Worm (Caenorhabditis elegans) whole organism, L4 larva: ENCODE results near the gene cyp-13B1.
A peak's percentile ranks its signal among the peaks of the same experiment; 100 is the strongest.

Experiments
- D1046.2 ChIP-seq: fragments of 200-800 bp; sonication (Bioruptor generic); IDR thresholded peaks from 2 replicates; pipeline ENCODE4 v1.3.6; 2022; ENCODE audit warnings: missing genetic modification characterization, missing compliant biosample characterization
- F37D6.2 ChIP-seq: sonication (generic microtip); optimal IDR thresholded peaks from 2 replicates; lab custom pipeline; 2016; ENCODE audit warnings: mild to moderate bottlenecking, missing genetic modification characterization, missing compliant biosample characterization
- F44E2.7 ChIP-seq: fragments of 200-800 bp; sonication (Bioruptor generic); IDR thresholded peaks from 2 replicates; pipeline ENCODE4 v2.1.2; 2022; ENCODE audit warnings: missing genetic modification characterization, missing compliant biosample characterization
- T26A8.4 ChIP-seq: fragments of 200-800 bp; sonication (Bioruptor generic); IDR thresholded peaks from 2 replicates; pipeline ENCODE4 v1.3.6; 2022; ENCODE audit warnings: missing genetic modification characterization, missing compliant biosample characterization
- Y75B8A.6 ChIP-seq: fragments of 200-800 bp; sonication (Bioruptor generic); IDR thresholded peaks from 2 replicates; pipeline ENCODE4 v1.3.6; 2022; ENCODE audit warnings: missing genetic modification reagents, missing genetic modification characterization, missing compliant biosample characterization
- ZK337.2 ChIP-seq: fragments of 200-800 bp; sonication (Bioruptor generic); IDR thresholded peaks from 2 replicates; pipeline ENCODE4 v1.3.6; 2022; ENCODE audit warnings: missing genetic modification reagents, missing genetic modification characterization, missing compliant biosample characterization
- ZK546.5 ChIP-seq, 2 experiments: sonication (generic microtip); optimal IDR thresholded peaks; 2 replicates each; lab custom pipeline; 2017; ENCODE audit warnings: missing biosample characterization in 2 of 2, missing genetic modification characterization in 2 of 2
- aly-2 ChIP-seq: sonication (generic microtip); optimal IDR thresholded peaks from 2 replicates; lab custom pipeline; 2018; ENCODE audit warnings: missing biosample characterization, missing genetic modification characterization
- ceh-20 ChIP-seq: fragments of 200-800 bp; sonication (Bioruptor generic); IDR thresholded peaks from 2 replicates; pipeline ENCODE4 v1.3.6; 2022; ENCODE audit warnings: missing genetic modification reagents, missing genetic modification characterization, missing compliant biosample characterization
- ceh-28 ChIP-seq: fragments of 150-350 bp; optimal IDR thresholded peaks from 2 replicates; lab custom pipeline; 2014; ENCODE audit warnings: missing biosample characterization, missing genetic modification reagents, missing genetic modification characterization
- ceh-44 ChIP-seq: fragments of 200-800 bp; sonication (Bioruptor generic); IDR thresholded peaks from 2 replicates; pipeline ENCODE4 v1.3.6; 2022; ENCODE audit warnings: missing genetic modification reagents, missing genetic modification characterization, missing compliant biosample characterization
- ces-1 ChIP-seq: fragments of 150-350 bp; sonication (generic microtip); optimal IDR thresholded peaks from 4 replicates; lab custom pipeline; 2014; ENCODE audit warnings: missing biosample characterization, missing genetic modification reagents, missing genetic modification characterization
- cey-2 ChIP-seq: sonication (generic microtip); optimal IDR thresholded peaks from 3 replicates; lab custom pipeline; 2017; ENCODE audit warnings: missing genetic modification characterization, mild to moderate bottlenecking, missing compliant biosample characterization, antibody characterized with exemption, borderline replicate concordance; ENCODE audit not compliant: insufficient read depth
- daf-12 ChIP-seq: fragments of 150-350 bp; optimal IDR thresholded peaks from 2 replicates; lab custom pipeline; 2014; ENCODE audit warnings: missing biosample characterization, missing genetic modification reagents, missing genetic modification characterization
- daf-8 ChIP-seq: fragments of 200-800 bp; sonication (Bioruptor generic); IDR thresholded peaks from 2 replicates; pipeline ENCODE4 v1.3.6; 2022; ENCODE audit warnings: missing genetic modification characterization, missing compliant biosample characterization
- dmd-6 ChIP-seq: fragments of 200-800 bp; sonication (Bioruptor generic); IDR thresholded peaks from 2 replicates; pipeline ENCODE4 v1.3.6; 2022; ENCODE audit warnings: missing genetic modification reagents, missing genetic modification characterization, missing compliant biosample characterization
- dmd-9 ChIP-seq: fragments of 200-800 bp; sonication (Bioruptor generic); IDR thresholded peaks from 2 replicates; pipeline ENCODE4 v1.3.6; 2022; ENCODE audit warnings: missing genetic modification reagents, missing genetic modification characterization, missing compliant biosample characterization
- dpl-1 ChIP-seq: fragments of 150-350 bp; optimal IDR thresholded peaks from 2 replicates; lab custom pipeline; 2014; ENCODE audit warnings: missing biosample characterization, missing genetic modification reagents, missing genetic modification characterization
- fos-1 ChIP-seq: fragments of 150-350 bp; optimal IDR thresholded peaks from 2 replicates; lab custom pipeline; 2014; ENCODE audit warnings: missing biosample characterization, missing genetic modification characterization
- gei-8 ChIP-seq: fragments of 200-800 bp; sonication (Bioruptor generic); optimal IDR thresholded peaks from 2 replicates; lab custom pipeline; 2018; ENCODE audit warnings: mild to moderate bottlenecking, missing genetic modification characterization, missing compliant biosample characterization
- hlh-11 ChIP-seq: fragments of 200-800 bp; sonication (Bioruptor generic); optimal IDR thresholded peaks from 2 replicates; lab custom pipeline; 2018; ENCODE audit warnings: mild to moderate bottlenecking, missing genetic modification characterization, missing compliant biosample characterization
- hlh-30 ChIP-seq: sonication (generic microtip); optimal IDR thresholded peaks from 2 replicates; lab custom pipeline; 2017; ENCODE audit warnings: antibody characterized with exemption, mild to moderate bottlenecking, missing genetic modification characterization, missing compliant biosample characterization; ENCODE audit not compliant: insufficient read depth
- jun-1 ChIP-seq: fragments of 150-350 bp; optimal IDR thresholded peaks from 2 replicates; lab custom pipeline; 2014; ENCODE audit warnings: missing biosample characterization, missing genetic modification reagents, missing genetic modification characterization
- lin-1 ChIP-seq: fragments of 200-800 bp; sonication (Bioruptor generic); IDR thresholded peaks from 2 replicates; pipeline ENCODE4 v1.3.6; 2022; ENCODE audit warnings: missing genetic modification reagents, missing genetic modification characterization, missing compliant biosample characterization
- lin-13 ChIP-seq: fragments of 150-350 bp; optimal IDR thresholded peaks from 2 replicates; lab custom pipeline; 2014; ENCODE audit warnings: missing biosample characterization, missing genetic modification reagents, missing genetic modification characterization
- lin-38 ChIP-seq: fragments of 200-800 bp; sonication (Bioruptor generic); IDR thresholded peaks from 2 replicates; pipeline ENCODE4 v1.3.6; 2022; ENCODE audit warnings: missing genetic modification reagents, missing genetic modification characterization, missing compliant biosample characterization
- lir-3 ChIP-seq: sonication (generic microtip); optimal IDR thresholded peaks from 2 replicates; lab custom pipeline; 2016; ENCODE audit warnings: mild to moderate bottlenecking, missing genetic modification characterization, missing compliant biosample characterization
- lsy-2 ChIP-seq, 2 experiments: fragments of 150-350 bp in 1 of 2; sonication (generic microtip) in 1 of 2; optimal IDR thresholded peaks; 2 replicates each; lab custom pipeline; 2014 to 2017; ENCODE audit warnings: missing biosample characterization in 2 of 2, missing genetic modification characterization in 2 of 2
- madf-5 ChIP-seq, 2 experiments: fragments of 200-800 bp; sonication (Bioruptor generic); IDR thresholded peaks; 2 replicates each; pipeline ENCODE4 v1.3.6; 2022; ENCODE audit warnings: missing compliant biosample characterization in 2 of 2, missing genetic modification characterization in 2 of 2
- madf-9 ChIP-seq: fragments of 200-800 bp; sonication (Bioruptor generic); conservative IDR thresholded peaks from 2 replicates; pipeline ENCODE4 v1.3.6; 2022; ENCODE audit warnings: missing genetic modification reagents, missing genetic modification characterization, missing compliant biosample characterization
- mdt-29 ChIP-seq: fragments of 200-800 bp; sonication (Bioruptor generic); IDR thresholded peaks from 2 replicates; pipeline ENCODE4 v1.3.6; 2022; ENCODE audit warnings: missing genetic modification reagents, missing genetic modification characterization, missing compliant biosample characterization
- mes-2 ChIP-seq: sonication (generic microtip); optimal IDR thresholded peaks from 2 replicates; lab custom pipeline; 2016; ENCODE audit warnings: missing genotype, mild to moderate bottlenecking, missing genetic modification characterization, missing compliant biosample characterization; ENCODE audit not compliant: poor library complexity, severe bottlenecking
- mxl-2 ChIP-seq: fragments of 200-800 bp; sonication (Bioruptor generic); conservative IDR thresholded peaks from 2 replicates; pipeline ENCODE4 v1.3.6; 2022; ENCODE audit warnings: missing genetic modification reagents, missing genetic modification characterization, missing compliant biosample characterization
- mxl-3 ChIP-seq: fragments of 200-800 bp; sonication (Bioruptor generic); optimal IDR thresholded peaks from 2 replicates; lab custom pipeline; 2018; ENCODE audit warnings: mild to moderate bottlenecking, missing genetic modification characterization, missing compliant biosample characterization
- nhr-11 ChIP-seq: fragments of 150-350 bp; optimal IDR thresholded peaks from 2 replicates; lab custom pipeline; 2014; ENCODE audit warnings: missing biosample characterization, missing genetic modification characterization
- nhr-111 ChIP-seq: fragments of 200-800 bp; sonication (Bioruptor generic); optimal IDR thresholded peaks from 2 replicates; lab custom pipeline; 2018; ENCODE audit warnings: mild to moderate bottlenecking, missing genetic modification characterization, missing compliant biosample characterization
- nhr-25 ChIP-seq: sonication (generic microtip); optimal IDR thresholded peaks from 2 replicates; lab custom pipeline; 2017; ENCODE audit warnings: missing genetic modification characterization, mild to moderate bottlenecking, missing compliant biosample characterization, antibody characterized with exemption, moderate library complexity, borderline replicate concordance; ENCODE audit not compliant: insufficient read depth
- nhr-28 ChIP-seq: fragments of 150-350 bp; optimal IDR thresholded peaks from 2 replicates; lab custom pipeline; 2014; ENCODE audit warnings: missing biosample characterization, missing genetic modification characterization
- nhr-42 ChIP-seq: fragments of 200-800 bp; sonication (Bioruptor generic); IDR thresholded peaks from 2 replicates; pipeline ENCODE4 v1.3.6; 2022; ENCODE audit warnings: missing genetic modification characterization, missing compliant biosample characterization
- nhr-76 ChIP-seq: fragments of 150-350 bp; optimal IDR thresholded peaks from 2 replicates; lab custom pipeline; 2014; ENCODE audit warnings: missing biosample characterization, missing genetic modification characterization
- pqm-1 ChIP-seq: sonication (generic microtip); optimal IDR thresholded peaks from 2 replicates; lab custom pipeline; 2017; ENCODE audit warnings: missing biosample characterization, missing genetic modification characterization
- saeg-2 ChIP-seq: fragments of 200-800 bp; sonication (Bioruptor generic); IDR thresholded peaks from 2 replicates; pipeline ENCODE4 v1.3.6; 2022; ENCODE audit warnings: missing genetic modification reagents, missing genetic modification characterization, missing compliant biosample characterization
- set-16 ChIP-seq: fragments of 200-800 bp; sonication (Bioruptor generic); IDR thresholded peaks from 2 replicates; pipeline ENCODE4 v1.3.6; 2022; ENCODE audit warnings: missing genetic modification reagents, missing genetic modification characterization, missing compliant biosample characterization
- unc-130 ChIP-seq: sonication (generic microtip); optimal IDR thresholded peaks from 2 replicates; lab custom pipeline; 2016; ENCODE audit warnings: missing genetic modification reagents, missing genetic modification characterization, missing compliant biosample characterization
- unc-39 ChIP-seq: sonication (generic microtip); optimal IDR thresholded peaks from 2 replicates; lab custom pipeline; 2017; ENCODE audit warnings: missing biosample characterization, missing genetic modification characterization
- vab-7 ChIP-seq: fragments of 200-800 bp; sonication (Bioruptor generic); IDR thresholded peaks from 2 replicates; pipeline ENCODE4 v1.3.6; 2022; ENCODE audit warnings: missing genetic modification reagents, missing genetic modification characterization, missing compliant biosample characterization
- zag-1 ChIP-seq: fragments of 150-350 bp; optimal IDR thresholded peaks from 2 replicates; lab custom pipeline; 2014; ENCODE audit warnings: missing biosample characterization, missing genetic modification characterization
- zfp-2 ChIP-seq: sonication (generic microtip); optimal IDR thresholded peaks from 2 replicates; lab custom pipeline; 2016; ENCODE audit warnings: mild to moderate bottlenecking, missing genetic modification characterization, missing compliant biosample characterization
- zfp-3 ChIP-seq: fragments of 200-800 bp; sonication (Bioruptor generic); conservative IDR thresholded peaks from 2 replicates; pipeline ENCODE4 v1.3.6; 2022; ENCODE audit warnings: missing genetic modification reagents, missing genetic modification characterization, missing compliant biosample characterization
- zip-2 ChIP-seq: fragments of 150-350 bp; optimal IDR thresholded peaks from 2 replicates; lab custom pipeline; 2014; ENCODE audit warnings: missing biosample characterization, missing genetic modification characterization
- ztf-11 ChIP-seq: fragments of 150-350 bp; optimal IDR thresholded peaks from 2 replicates; lab custom pipeline; 2014; ENCODE audit warnings: missing biosample characterization, missing genetic modification characterization

cyp-13B1 gene

DNA sequence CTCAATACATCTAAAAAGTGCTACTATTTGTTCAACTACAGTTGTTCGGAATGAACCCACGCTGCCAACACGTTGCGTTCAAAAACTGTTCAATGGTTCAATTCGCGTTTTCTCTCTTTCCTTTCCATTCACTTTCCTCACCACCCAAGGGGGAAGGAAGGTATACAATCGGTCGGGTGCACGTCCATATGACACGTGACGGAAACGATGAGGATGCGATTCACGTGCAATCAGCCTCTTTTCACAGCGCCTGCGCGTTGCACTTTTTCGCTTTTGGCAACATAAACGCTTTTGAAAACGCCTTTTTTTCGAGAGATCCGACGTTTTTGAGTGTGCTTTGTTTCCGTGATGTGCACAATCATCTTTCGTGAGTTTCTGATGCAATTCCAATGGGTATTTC, 50.9 kb downstream of the cyp-13B1 start (continued):
- TF ChIP-seq zfp-3 (GFP tag; lab: Robert Waterston, UW) (no peak), mxl-2 (peak; percentile 99), unc-130 (GFP tag; lab: Kevin White, UChicago) (no peak), madf-9 (GFP tag; lab: Robert Waterston, UW) (0 out of 2 replicates have a peak, but pooled peaks have one; percentile 34), cey-2 (tag; lab: Kevin White, UChicago) (peak; percentile 14), F37D6.2 (tag; lab: Kevin White, UChicago) (no peak), ZK337.2 (GFP tag; lab: Robert Waterston, UW) (no peak), Y75B8A.6 (GFP tag; lab: Robert Waterston, UW) (no peak), lin-38 (GFP tag; lab: Robert Waterston, UW) (no peak), nhr-11 (peak; percentile 95), ZK546.5 (tag; optimal IDR thresholded peaks at IDR 0.05; lab: Kevin White, UChicago) (no peak), daf-12 (tag; lab: Kevin White, UChicago) (no peak), hlh-30 (tag; lab: Kevin White, UChicago) (peak; percentile 98), nhr-76 (tag; lab: Kevin White, UChicago) (no peak), gei-8 (GFP tag; lab: Kevin White, UChicago) (peak; percentile 89), hlh-11 (tag; lab: Kevin White, UChicago) (peak; percentile 95), zfp-2 (tag; lab: Kevin White, UChicago) (no peak), vab-7 (GFP tag; lab: Robert Waterston, UW) (no peak), lir-3 (tag; lab: Kevin White, UChicago) (no peak), fos-1 (tag; lab: Kevin White, UChicago) (peak; percentile 31), ceh-44 (GFP tag; lab: Robert Waterston, UW) (no peak), lsy-2 (tag; optimal IDR thresholded peaks at IDR 0.05; lab: Kevin White, UChicago) (peak; percentile 12 to 73), madf-5 (GFP tag; IDR thresholded peaks at IDR 0.05; lab: Robert Waterston, UW) (no peak), mdt-29 (GFP tag; lab: Robert Waterston, UW) (no peak), aly-2 (tag; lab: Kevin White, UChicago) (no peak), D1046.2 (GFP tag; lab: Robert Waterston, UW) (no peak), nhr-42 (peak; percentile 68; the same call in 1 of the 2 replicates), mes-2 (tag; lab: Kevin White, UChicago) (peak; percentile 23), zip-2 (tag; lab: Kevin White, UChicago) (peak; percentile 19), jun-1 (tag; lab: Kevin White, UChicago) (no peak), nhr-28 (tag; lab: Kevin White, UChicago) (peak; percentile 91), unc-39 (no peak), pqm-1 (tag; lab: Kevin White, UChicago) (no peak), dmd-9 (GFP tag; lab: Robert Waterston, UW) (no peak), dpl-1 (GFP tag; lab: Kevin White, UChicago) (peak; percentile 13), set-16 (GFP tag; lab: Robert Waterston, UW) (peak; percentile 21; the same call in 1 of the 2 replicates), nhr-25 (tag; lab: Kevin White, UChicago) (peak; percentile 80), ztf-11 (tag; lab: Kevin White, UChicago) (no peak), ceh-28 (tag; lab: Kevin White, UChicago) (no peak), nhr-111 (no peak), lin-13 (no peak), F44E2.7 (no peak), ces-1 (GFP tag; lab: Kevin White, UChicago) (no peak), ceh-20 (GFP tag; lab: Robert Waterston, UW) (0 out of 2 replicates have a peak, but pooled peaks have one; percentile 16), lin-1 (GFP tag; lab: Robert Waterston, UW) (peak; percentile 76), daf-8 (GFP tag; lab: Robert Waterston, UW) (no peak), zag-1 (no peak), saeg-2 (GFP tag; lab: Robert Waterston, UW) (0 out of 2 replicates have a peak, but pooled peaks have one; percentile 20), mxl-3 (GFP tag; lab: Kevin White, UChicago) (peak; percentile 100), dmd-6 (peak; percentile 99), T26A8.4 (GFP tag; lab: Robert Waterston, UW) (peak; percentile 68)
